Worm (Caenorhabditis elegans) whole organism, late embryonic: ENCODE data around the gene F17E9.5.
"Not testable (repeated sequence)": the region's sequence is repeated elsewhere in the genome, so short reads cannot be mapped to it uniquely, and the experiment has no call there.

Experiments
- K02D7.2 ChIP-seq: sonication (generic microtip); optimal IDR thresholded peaks from 2 replicates; lab custom pipeline; 2017; ENCODE audit warnings: mild to moderate bottlenecking, missing genetic modification characterization, missing compliant biosample characterization
- K09A11.1 ChIP-seq: sonication (generic microtip); optimal IDR thresholded peaks from 2 replicates; lab custom pipeline; 2017; ENCODE audit warnings: antibody characterized with exemption, mild to moderate bottlenecking, missing genetic modification characterization, missing compliant biosample characterization; ENCODE audit not compliant: insufficient read depth
- T23F11.4 ChIP-seq: fragments of 200-800 bp; sonication (Bioruptor generic); optimal IDR thresholded peaks from 2 replicates; lab custom pipeline; 2018; ENCODE audit warnings: mild to moderate bottlenecking, missing genetic modification characterization, missing compliant biosample characterization
- Y22D7AL.16 ChIP-seq: sonication (generic microtip); optimal IDR thresholded peaks from 2 replicates; lab custom pipeline; 2016; ENCODE audit warnings: missing genetic modification characterization, missing compliant biosample characterization
- ceh-19 ChIP-seq: fragments of 200-800 bp; sonication (Bioruptor generic); optimal IDR thresholded peaks from 2 replicates; lab custom pipeline; 2018; ENCODE audit warnings: mild to moderate bottlenecking, missing genetic modification characterization, missing compliant biosample characterization
- ceh-24 ChIP-seq: sonication (generic microtip); optimal IDR thresholded peaks from 2 replicates; lab custom pipeline; 2016; ENCODE audit warnings: mild to moderate bottlenecking, missing genetic modification characterization, missing compliant biosample characterization
- ceh-31 ChIP-seq: sonication (generic microtip); optimal IDR thresholded peaks from 2 replicates; lab custom pipeline; 2016; ENCODE audit warnings: missing genetic modification characterization, missing compliant biosample characterization
- ceh-48 ChIP-seq: sonication (generic microtip); optimal IDR thresholded peaks from 2 replicates; lab custom pipeline; 2016; ENCODE audit warnings: missing genetic modification characterization, inconsistent platforms, missing compliant biosample characterization
- ceh-6 ChIP-seq: fragments of 200-800 bp; sonication (Bioruptor generic); optimal IDR thresholded peaks from 2 replicates; lab custom pipeline; 2018; ENCODE audit warnings: mild to moderate bottlenecking, missing genetic modification characterization, missing compliant biosample characterization
- ceh-9 ChIP-seq: sonication (generic microtip); optimal IDR thresholded peaks from 2 replicates; lab custom pipeline; 2016; ENCODE audit warnings: mild to moderate bottlenecking, missing genetic modification characterization, inconsistent platforms, missing compliant biosample characterization
- elt-2 ChIP-seq: sonication (generic microtip); optimal IDR thresholded peaks from 2 replicates; lab custom pipeline; 2016; ENCODE audit warnings: missing genetic modification reagents, missing genetic modification characterization, missing compliant biosample characterization
- fax-1 ChIP-seq: sonication (generic microtip); optimal IDR thresholded peaks from 2 replicates; lab custom pipeline; 2016; ENCODE audit warnings: missing genotype, missing genetic modification characterization, missing compliant biosample characterization
- hlh-13 ChIP-seq: fragments of 200-800 bp; sonication (Bioruptor generic); optimal IDR thresholded peaks from 2 replicates; lab custom pipeline; 2018; ENCODE audit warnings: mild to moderate bottlenecking, missing genetic modification characterization, missing compliant biosample characterization
- hlh-30 ChIP-seq: sonication (generic microtip); optimal IDR thresholded peaks from 2 replicates; lab custom pipeline; 2017; ENCODE audit warnings: antibody characterized with exemption, missing genetic modification characterization, missing compliant biosample characterization; ENCODE audit not compliant: insufficient read depth
- hlh-6 ChIP-seq: sonication (generic microtip); optimal IDR thresholded peaks from 2 replicates; lab custom pipeline; 2016; ENCODE audit warnings: missing genotype, missing genetic modification characterization, missing compliant biosample characterization
- hlh-8 ChIP-seq: sonication (generic microtip); optimal IDR thresholded peaks from 2 replicates; lab custom pipeline; 2016; ENCODE audit warnings: missing genotype, missing genetic modification characterization, missing compliant biosample characterization
- lim-6 ChIP-seq: sonication (generic microtip); optimal IDR thresholded peaks from 2 replicates; lab custom pipeline; 2016; ENCODE audit warnings: missing genetic modification characterization, missing compliant biosample characterization
- lin-11 ChIP-seq: fragments of 200-800 bp; sonication (Bioruptor generic); optimal IDR thresholded peaks from 2 replicates; lab custom pipeline; 2018; ENCODE audit warnings: mild to moderate bottlenecking, missing genetic modification characterization, missing compliant biosample characterization
- mec-3 ChIP-seq: sonication (generic microtip); optimal IDR thresholded peaks from 2 replicates; lab custom pipeline; 2016; ENCODE audit warnings: borderline replicate concordance, missing genetic modification characterization, missing compliant biosample characterization
- nfya-1 ChIP-seq: sonication (generic microtip); optimal IDR thresholded peaks from 2 replicates; lab custom pipeline; 2017; ENCODE audit warnings: missing genetic modification characterization, mild to moderate bottlenecking, missing compliant biosample characterization, antibody characterized with exemption, moderate library complexity
- nhr-11 ChIP-seq: fragments of 150-350 bp; optimal IDR thresholded peaks from 2 replicates; lab custom pipeline; 2014; ENCODE audit warnings: missing biosample characterization, missing genetic modification characterization
- npax-4 ChIP-seq: sonication (generic microtip); optimal IDR thresholded peaks from 2 replicates; lab custom pipeline; 2016; ENCODE audit warnings: missing genetic modification characterization, missing compliant biosample characterization
- odd-2 ChIP-seq: sonication (generic microtip); optimal IDR thresholded peaks from 2 replicates; lab custom pipeline; 2017; ENCODE audit warnings: antibody characterized with exemption, mild to moderate bottlenecking, missing genetic modification characterization, missing compliant biosample characterization
- pag-3 ChIP-seq: sonication (generic microtip); optimal IDR thresholded peaks from 2 replicates; lab custom pipeline; 2016; ENCODE audit warnings: missing compliant biosample characterization, missing genetic modification characterization, borderline replicate concordance
- pat-9 ChIP-seq: fragments of 200-800 bp; sonication (Bioruptor generic); optimal IDR thresholded peaks from 2 replicates; lab custom pipeline; 2018; ENCODE audit warnings: mild to moderate bottlenecking, missing genetic modification characterization, moderate library complexity, missing compliant biosample characterization
- pax-1 ChIP-seq: fragments of 150-350 bp; optimal IDR thresholded peaks from 2 replicates; lab custom pipeline; 2014; ENCODE audit warnings: missing biosample characterization, missing genetic modification characterization
- pha-2 ChIP-seq: sonication (generic microtip); optimal IDR thresholded peaks from 2 replicates; lab custom pipeline; 2017; ENCODE audit warnings: mild to moderate bottlenecking, missing genetic modification characterization, missing compliant biosample characterization
- pha-4 ChIP-seq: fragments of 150-350 bp; optimal IDR thresholded peaks from 2 replicates; lab custom pipeline; 2018; ENCODE audit warnings: missing biosample characterization, missing genetic modification reagents, missing genetic modification characterization
- pros-1 ChIP-seq: fragments of 150-350 bp; optimal IDR thresholded peaks from 2 replicates; lab custom pipeline; 2014; ENCODE audit warnings: missing biosample characterization, missing genetic modification reagents, missing genetic modification characterization
- sdc-2 ChIP-seq: sonication (generic microtip); optimal IDR thresholded peaks from 2 replicates; lab custom pipeline; 2016; ENCODE audit warnings: missing genotype, missing genetic modification characterization, missing compliant biosample characterization
- sox-2 ChIP-seq: fragments of 200-800 bp; sonication (Bioruptor generic); IDR thresholded peaks from 2 replicates; pipeline ENCODE4 v1.3.6; 2022; ENCODE audit warnings: missing genetic modification reagents, missing genetic modification characterization, missing compliant biosample characterization
- sox-4 ChIP-seq: sonication (generic microtip); optimal IDR thresholded peaks from 2 replicates; lab custom pipeline; 2017; ENCODE audit warnings: mild to moderate bottlenecking, missing genetic modification characterization, inconsistent platforms, missing compliant biosample characterization
- syd-9 ChIP-seq: sonication (generic microtip); optimal IDR thresholded peaks from 2 replicates; lab custom pipeline; 2016; ENCODE audit warnings: mild to moderate bottlenecking, missing genetic modification characterization, moderate library complexity, missing compliant biosample characterization
- tbx-2 ChIP-seq: sonication (generic microtip); optimal IDR thresholded peaks from 2 replicates; lab custom pipeline; 2016; ENCODE audit warnings: missing genetic modification characterization, missing compliant biosample characterization
- unc-86 ChIP-seq: sonication (generic microtip); optimal IDR thresholded peaks from 2 replicates; lab custom pipeline; 2016; ENCODE audit warnings: missing genetic modification characterization, missing compliant biosample characterization

The F17E9.5 gene

DNA sequence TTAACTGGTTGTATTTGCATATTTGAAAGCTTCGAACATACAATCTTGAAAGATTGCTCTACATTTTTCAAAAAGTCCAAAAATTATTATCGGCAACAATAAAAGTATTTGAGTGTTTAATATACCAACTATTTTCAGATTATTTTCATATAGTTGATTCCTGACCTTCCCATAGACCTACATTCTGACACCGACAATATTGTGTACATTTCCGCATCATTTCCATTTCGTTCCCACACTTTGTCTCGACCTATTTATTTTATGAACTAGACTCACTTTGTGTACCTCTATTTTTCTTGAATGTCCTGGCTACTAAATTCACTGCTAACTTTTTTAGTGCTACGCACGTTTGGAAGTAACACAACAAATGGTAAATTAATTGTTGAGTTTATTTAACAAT, 3.2 kb upstream of the F17E9.5 start, which contains the start of gene lgc-5:
Gene lgc-5, plus strand, starts transcription at position 301 of the 400 bp plus-strand sequence.
- TF ChIP-seq nfya-1 (tag; lab: Kevin White, UChicago) (no peak), ceh-9 (tag; lab: Kevin White, UChicago) (no peak), npax-4 (tag; lab: Kevin White, UChicago) (no peak), sox-4 (no peak), ceh-24 (tag; lab: Kevin White, UChicago) (no peak), K09A11.1 (tag; lab: Kevin White, UChicago) (no peak), odd-2 (tag; lab: Kevin White, UChicago) (no peak), ceh-19 (no peak), unc-86 (tag; lab: Kevin White, UChicago) (no peak), hlh-30 (tag; lab: Kevin White, UChicago) (no peak), pat-9 (tag; lab: Kevin White, UChicago) (no peak), ceh-6 (GFP tag; lab: Kevin White, UChicago) (no peak), pha-4 (no peak), elt-2 (tag; lab: Kevin White, UChicago) (no peak), syd-9 (tag; lab: Kevin White, UChicago) (no peak), Y22D7AL.16 (tag; lab: Kevin White, UChicago) (no peak), T23F11.4 (GFP tag; lab: Kevin White, UChicago) (no peak), hlh-13 (GFP tag; lab: Kevin White, UChicago) (no peak)

DNA sequence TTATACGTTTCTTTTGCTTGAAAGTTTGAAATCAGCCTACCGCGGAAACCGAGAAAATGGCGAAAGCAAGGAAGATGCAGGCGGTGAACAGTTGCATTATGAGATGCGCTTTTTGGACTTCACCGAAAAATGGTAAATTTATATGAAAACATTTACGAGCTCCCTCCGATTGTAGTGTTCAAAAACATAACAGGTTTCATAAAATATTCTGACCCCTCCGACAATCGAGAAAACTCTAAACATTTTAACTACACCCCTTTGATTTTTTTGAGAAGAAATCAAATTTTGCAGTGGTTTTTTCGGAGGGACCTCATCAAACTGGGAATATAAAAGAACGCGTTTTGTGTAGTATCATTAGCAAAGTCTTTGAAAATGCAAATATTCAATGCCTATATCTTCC, 1.4 kb downstream of the F17E9.5 start, which contains the start of the genes F17E9.18 and F17E9.15:
Gene F17E9.18, minus strand, starts transcription at position 101 of the 400 bp plus-strand sequence.
Gene F17E9.15, plus strand, starts transcription at position 368 of the 400 bp plus-strand sequence.
- TF ChIP-seq hlh-8 (no peak), lin-11 (tag; lab: Kevin White, UChicago) (no peak), pag-3 (tag; lab: Kevin White, UChicago) (no peak)

DNA sequence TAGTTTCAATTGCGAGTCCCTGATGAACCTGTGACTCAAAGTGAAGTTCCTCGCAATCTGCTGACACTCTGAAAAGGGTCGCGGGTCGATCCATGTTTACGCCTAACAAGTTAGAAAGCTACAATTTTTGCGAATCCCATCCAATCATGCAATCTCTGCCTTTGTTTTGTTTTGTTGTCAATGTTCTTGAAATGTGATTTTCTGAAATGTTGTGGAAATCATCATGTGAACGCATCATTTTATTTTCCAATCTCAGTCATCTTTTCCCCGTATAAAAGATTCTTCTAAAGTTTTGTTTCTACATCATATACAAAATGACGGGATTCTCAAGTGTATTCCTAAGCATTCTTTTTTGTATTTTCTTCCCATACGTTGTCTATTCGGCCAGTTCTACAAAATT, 2.5 kb downstream of the F17E9.5 start, which contains the start of gene F17E9.4:
Gene F17E9.4, plus strand, starts transcription at position 301 of the 400 bp plus-strand sequence.
- no peak for TF ChIP-seq sdc-2 (tag; lab: Kevin White, UChicago)
- no peak for TF ChIP-seq ceh-19
- no peak for TF ChIP-seq odd-2 (tag; lab: Kevin White, UChicago)
- no peak for TF ChIP-seq Y22D7AL.16 (tag; lab: Kevin White, UChicago)
- TF ChIP-seq pax-1 (tag; lab: Kevin White, UChicago): no peak
- TF ChIP-seq npax-4 (tag; lab: Kevin White, UChicago): no peak
- TF ChIP-seq mec-3 (tag; lab: Kevin White, UChicago): no peak
- no peak for TF ChIP-seq fax-1
- no peak for TF ChIP-seq hlh-6
- no peak for TF ChIP-seq nhr-11 (tag; lab: Kevin White, UChicago)
- no peak for TF ChIP-seq ceh-6 (GFP tag; lab: Kevin White, UChicago)
- no peak for TF ChIP-seq pha-2 (tag; lab: Kevin White, UChicago)

DNA sequence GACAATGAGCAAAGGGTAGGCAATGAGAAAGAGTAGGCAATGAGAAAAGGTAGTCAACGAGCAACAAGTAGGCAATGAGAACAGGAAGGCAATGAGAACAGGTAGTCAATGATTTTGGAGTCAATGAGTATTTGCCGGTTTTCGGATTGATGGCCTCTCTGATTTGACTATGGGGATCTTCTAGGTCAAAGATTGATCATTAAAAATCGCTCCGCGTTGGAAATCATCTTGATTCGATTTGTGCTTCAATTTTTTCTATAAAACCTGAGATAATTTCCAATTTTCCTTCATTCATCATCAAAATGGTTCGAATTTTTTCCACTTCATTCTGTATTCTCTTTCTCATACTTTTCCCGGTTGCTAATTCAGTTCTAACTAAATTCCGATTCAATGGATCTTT, 6.4 kb downstream of the F17E9.5 start, which contains the start of gene F17E9.16:
Gene F17E9.16, plus strand, starts transcription at position 301 of the 400 bp plus-strand sequence.
- TF ChIP-seq pros-1, unc-86, pax-1 (tag; lab: Kevin White, UChicago): not testable (repeated sequence)

DNA sequence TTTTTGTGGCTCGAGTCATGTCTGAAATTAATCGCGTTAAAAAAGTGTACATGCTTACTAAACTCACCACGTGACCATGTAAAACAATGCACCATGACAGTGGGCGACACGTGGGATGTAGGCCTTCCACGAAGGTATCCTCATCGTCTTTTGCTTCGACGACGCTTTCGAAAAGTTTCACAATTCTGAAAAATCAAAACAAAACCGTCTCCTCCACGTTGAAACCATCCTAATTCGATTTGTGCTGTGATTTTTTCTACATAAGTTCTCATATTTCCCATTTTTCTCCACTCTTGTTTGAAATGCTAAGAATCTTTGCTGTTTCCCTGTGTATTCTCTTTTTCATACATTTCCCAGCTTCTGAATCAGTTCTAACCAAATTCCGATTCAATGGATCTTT, 9.0 kb downstream of the F17E9.5 start, which contains the start of gene F17E9.3:
Gene F17E9.3, plus strand, starts transcription at position 301 of the 400 bp plus-strand sequence.
- no peak for TF ChIP-seq hlh-6
- TF ChIP-seq ceh-31 (tag; lab: Kevin White, UChicago): no peak
- no peak for TF ChIP-seq Y22D7AL.16 (tag; lab: Kevin White, UChicago)
- TF ChIP-seq ceh-48 (tag; lab: Kevin White, UChicago): no peak
- TF ChIP-seq tbx-2 (tag; lab: Kevin White, UChicago): no peak
- no peak for TF ChIP-seq sox-2 (GFP tag; lab: Robert Waterston, UW)
- TF ChIP-seq fax-1: no peak
- TF ChIP-seq unc-86 (tag; lab: Kevin White, UChicago): no peak
- TF ChIP-seq K02D7.2 (tag; lab: Kevin White, UChicago): no peak
- TF ChIP-seq lim-6: no peak
- TF ChIP-seq, all 69 proteins: peak for 0
